Worm (Caenorhabditis elegans) whole organism, young adult: Measurements from ENCODE around the gene fbxb-98.

Experiments
- B0035.1 ChIP-seq: sonication (generic microtip); optimal IDR thresholded peaks from 2 replicates; lab custom pipeline; 2016; ENCODE audit warnings: missing genetic modification characterization, mild to moderate bottlenecking, missing compliant biosample characterization, missing genotype, missing genetic modification reagents
- F22D6.2 ChIP-seq: sonication (generic microtip); optimal IDR thresholded peaks from 2 replicates; lab custom pipeline; 2016; ENCODE audit warnings: mild to moderate bottlenecking, missing genetic modification characterization, missing compliant biosample characterization
- F39B2.1 ChIP-seq: fragments of 200-800 bp; sonication (Bioruptor generic); IDR thresholded peaks from 2 replicates; pipeline ENCODE4 v1.3.6; 2022; ENCODE audit warnings: missing genetic modification reagents, missing genetic modification characterization, missing compliant biosample characterization
- Y53G8AR.9 ChIP-seq: fragments of 200-800 bp; sonication (Bioruptor generic); conservative IDR thresholded peaks from 2 replicates; pipeline ENCODE4 v1.3.6; 2022; ENCODE audit warnings: missing genetic modification reagents, missing genetic modification characterization, missing compliant biosample characterization
- ZK185.1 ChIP-seq: sonication (generic microtip); optimal IDR thresholded peaks from 2 replicates; lab custom pipeline; 2016; ENCODE audit warnings: mild to moderate bottlenecking, missing genetic modification characterization, missing compliant biosample characterization; ENCODE audit not compliant: poor library complexity, severe bottlenecking
- atf-7 ChIP-seq: sonication (generic microtip); optimal IDR thresholded peaks from 2 replicates; lab custom pipeline; 2017; ENCODE audit warnings: mild to moderate bottlenecking, missing genetic modification characterization, missing compliant biosample characterization
- cebp-2 ChIP-seq: fragments of 200-800 bp; sonication (Bioruptor generic); IDR thresholded peaks from 2 replicates; pipeline ENCODE4 v1.3.6; 2022; ENCODE audit warnings: missing genetic modification characterization, missing compliant biosample characterization
- ceh-79 ChIP-seq: sonication (generic microtip); optimal IDR thresholded peaks from 2 replicates; lab custom pipeline; 2017; ENCODE audit warnings: mild to moderate bottlenecking, missing genetic modification characterization, missing compliant biosample characterization
- chd-7 ChIP-seq: sonication (generic microtip); optimal IDR thresholded peaks from 2 replicates; lab custom pipeline; 2016; ENCODE audit warnings: mild to moderate bottlenecking, missing genetic modification characterization, moderate library complexity, missing compliant biosample characterization
- die-1 ChIP-seq: sonication (generic microtip); optimal IDR thresholded peaks from 2 replicates; lab custom pipeline; 2016; ENCODE audit warnings: missing genotype, mild to moderate bottlenecking, missing genetic modification characterization, missing compliant biosample characterization
- gei-17 ChIP-seq: fragments of 200-800 bp; sonication (Bioruptor generic); optimal IDR thresholded peaks from 2 replicates; lab custom pipeline; 2018; ENCODE audit warnings: mild to moderate bottlenecking, missing genetic modification characterization, missing compliant biosample characterization
- hsf-1 ChIP-seq: fragments of 200-800 bp; sonication (Bioruptor generic); IDR thresholded peaks from 2 replicates; pipeline ENCODE4 v1.3.6; 2022; ENCODE audit warnings: missing genetic modification reagents, missing genetic modification characterization, missing compliant biosample characterization
- lin-40 ChIP-seq: sonication (generic microtip); optimal IDR thresholded peaks from 2 replicates; lab custom pipeline; 2016; ENCODE audit warnings: missing genetic modification characterization, mild to moderate bottlenecking, missing compliant biosample characterization, missing genotype, missing genetic modification reagents
- lin-54 ChIP-seq: fragments of 200-800 bp; sonication (Bioruptor generic); optimal IDR thresholded peaks from 2 replicates; lab custom pipeline; 2018; ENCODE audit warnings: mild to moderate bottlenecking, missing genetic modification characterization, missing compliant biosample characterization
- mel-28 ChIP-seq: sonication (generic microtip); optimal IDR thresholded peaks from 2 replicates; lab custom pipeline; 2016; ENCODE audit warnings: borderline replicate concordance, mild to moderate bottlenecking, missing genetic modification characterization, missing compliant biosample characterization
- nhr-179 ChIP-seq: sonication (generic microtip); optimal IDR thresholded peaks from 2 replicates; lab custom pipeline; 2016; ENCODE audit warnings: mild to moderate bottlenecking, missing genetic modification characterization, missing compliant biosample characterization
- nhr-27 ChIP-seq: fragments of 200-800 bp; sonication (Bioruptor generic); optimal IDR thresholded peaks from 2 replicates; lab custom pipeline; 2018; ENCODE audit warnings: mild to moderate bottlenecking, missing genetic modification characterization, moderate library complexity, missing compliant biosample characterization
- nhr-80 ChIP-seq: sonication (generic microtip); optimal IDR thresholded peaks from 2 replicates; lab custom pipeline; 2016; ENCODE audit warnings: missing genetic modification characterization, missing compliant biosample characterization
- sea-2 ChIP-seq: fragments of 200-800 bp; sonication (Bioruptor generic); IDR thresholded peaks from 2 replicates; pipeline ENCODE4 v1.3.6; 2022; ENCODE audit warnings: missing genetic modification characterization, missing compliant biosample characterization
- xnd-1 ChIP-seq: sonication (generic microtip); optimal IDR thresholded peaks from 2 replicates; lab custom pipeline; 2016; ENCODE audit warnings: missing genotype, missing genetic modification reagents, missing genetic modification characterization, missing compliant biosample characterization
- ztf-22 ChIP-seq: fragments of 200-800 bp; sonication (Bioruptor generic); optimal IDR thresholded peaks from 2 replicates; lab custom pipeline; 2018; ENCODE audit warnings: mild to moderate bottlenecking, missing genetic modification characterization, moderate library complexity, missing compliant biosample characterization

The fbxb-98 gene

DNA sequence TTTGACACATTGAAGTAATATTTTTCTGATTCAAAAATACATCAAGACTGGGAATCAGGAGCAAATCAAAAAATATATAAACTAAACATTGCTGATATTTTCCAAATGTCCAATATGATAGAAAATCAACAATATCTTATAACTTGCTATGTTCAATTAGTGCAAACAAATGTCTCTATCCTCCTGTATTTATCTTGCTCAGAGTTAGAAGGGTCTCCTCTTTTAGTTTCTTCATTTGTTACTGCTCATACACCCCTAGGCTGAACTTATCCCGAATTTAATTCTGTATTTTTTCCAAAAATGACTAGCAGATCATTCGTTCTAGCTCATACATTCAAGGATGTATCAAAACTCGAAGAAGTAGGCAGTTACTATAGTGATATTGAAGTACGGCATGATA lies 39.5 kb downstream of the fbxb-98 start, which contains the start of gene math-23:
Gene math-23 (plus strand): TSS at position 301 of the 400 bp plus-strand sequence.
- TF ChIP-seq xnd-1 (tag; lab: Kevin White, UChicago) (no peak), Y53G8AR.9 (GFP tag; lab: Robert Waterston, UW) (no peak), F39B2.1 (no peak), lin-40 (tag; lab: Kevin White, UChicago) (no peak)
- TF ChIP-seq, all 124 proteins: peak for 0

DNA sequence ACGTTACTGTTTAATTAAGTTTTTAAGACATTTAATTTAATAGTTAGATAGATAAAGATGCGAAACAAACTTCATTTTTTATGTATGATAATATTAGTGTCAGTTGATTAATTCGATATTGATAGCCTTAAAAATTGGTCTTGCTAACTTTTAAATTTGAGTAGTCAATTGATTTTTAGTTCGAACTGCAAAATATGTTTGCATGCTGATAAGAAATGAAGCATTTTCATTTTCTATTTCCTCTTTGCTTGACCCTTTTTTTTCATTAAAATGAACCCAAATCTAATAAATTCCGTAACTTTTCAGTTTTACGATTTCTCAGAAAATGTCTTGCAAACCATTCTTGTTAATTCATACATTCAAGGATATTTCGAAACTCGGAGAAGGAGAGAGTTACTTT lies 42.7 kb downstream of the fbxb-98 start, which contains the start of gene math-22:
Gene math-22 (plus strand): TSS at position 301 of the 400 bp plus-strand sequence.
- TF ChIP-seq ceh-79 (tag; lab: Kevin White, UChicago) (no peak), nhr-80 (tag; lab: Kevin White, UChicago) (peak; percentile 3), chd-7 (tag; lab: Kevin White, UChicago) (no peak), cebp-2 (GFP tag; lab: Robert Waterston, UW) (no peak), F22D6.2 (no peak), ZK185.1 (no peak)

DNA sequence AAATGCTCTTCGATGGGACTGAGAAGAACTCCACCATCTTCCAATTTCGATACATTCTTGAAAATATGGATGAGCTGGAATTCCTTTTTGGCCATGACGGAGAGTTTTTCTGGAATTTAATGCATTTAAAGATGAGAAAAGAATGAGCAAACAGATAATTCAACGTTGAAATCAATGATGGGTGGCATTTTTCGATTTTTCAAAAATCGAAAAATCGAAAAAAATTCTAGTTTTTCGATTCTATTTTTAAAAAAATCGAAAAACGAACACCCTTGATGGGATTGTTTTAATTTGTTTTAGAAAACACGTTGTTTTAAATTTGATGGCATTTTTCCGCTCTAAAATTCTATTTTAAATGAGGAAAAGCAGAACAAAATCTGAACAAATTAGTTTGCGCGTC lies 50.3 kb downstream of the fbxb-98 start, which contains the start of gene math-31:
Gene math-31 (minus strand): TSS at position 101 of the 400 bp plus-strand sequence.
- TF ChIP-seq gei-17, result no peak
- TF ChIP-seq B0035.1 (tag; lab: Kevin White, UChicago), result no peak
- no peak for TF ChIP-seq ztf-22 (GFP tag; lab: Kevin White, UChicago)
- TF ChIP-seq atf-7, result no peak
- TF ChIP-seq sea-2 (GFP tag; lab: Robert Waterston, UW), result no peak
- no peak for TF ChIP-seq die-1
- TF ChIP-seq nhr-27, result no peak
- no peak for TF ChIP-seq lin-54 (GFP tag; lab: Kevin White, UChicago)
- no peak for TF ChIP-seq nhr-179 (tag; lab: Kevin White, UChicago)
- no peak for TF ChIP-seq mel-28
- no peak for TF ChIP-seq hsf-1 (GFP tag; lab: Robert Waterston, UW)
